Worm (Caenorhabditis elegans): ENCODE measurements around the gene oxi-1.
A peak's percentile ranks its signal among the peaks of the same experiment; 100 is the strongest.

The oxi-1 gene

ce11 chrIII:10816800-10817418 lies 41.2 kb upstream of the oxi-1 start, which contains the start of gene sca-1:
TSS of gene sca-1 (minus strand) at chrIII:10816850.
- 0 out of 2 replicates have a peak, but pooled peaks have one; percentile 37 for TF ChIP-seq unc-98 (GFP tag; IDR thresholded peaks at IDR 0.05)
- TF ChIP-seq nhr-71 (tag; optimal IDR thresholded peaks at IDR 0.05): peak; percentile 81
- TF ChIP-seq nhr-85 (tag): no peak
- peak; percentile 48 for TF ChIP-seq snu-23 (GFP tag; optimal IDR thresholded peaks at IDR 0.05)
- TF ChIP-seq mdl-1 (tag; optimal IDR thresholded peaks at IDR 0.05): peak in 1 of 2 experiments; percentile 21
- TF ChIP-seq alr-1 (tag; optimal IDR thresholded peaks at IDR 0.05; ENCODE audit: borderline replicate concordance): no peak
- TF ChIP-seq nhr-20 (tag; optimal IDR thresholded peaks at IDR 0.05): peak; percentile 52
- no peak for TF ChIP-seq C34B4.2 (tag; optimal IDR thresholded peaks at IDR 0.05)
- TF ChIP-seq rnt-1 (tag; optimal IDR thresholded peaks at IDR 0.05): peak; percentile 63
- TF ChIP-seq lin-14 (GFP tag; optimal IDR thresholded peaks at IDR 0.05): peak; percentile 75
- TF ChIP-seq efl-1 (optimal IDR thresholded peaks at IDR 0.05): no peak
- TF ChIP-seq efl-1 (GFP tag; optimal IDR thresholded peaks at IDR 0.05 in 1 of 2): peak in 1 of 2 experiments; percentile 90
- TF ChIP-seq lin-35 (GFP tag; optimal IDR thresholded peaks at IDR 0.05): peak in 1 of 2 experiments; percentile 7
- peak; percentile 86 for TF ChIP-seq pag-3 (tag; optimal IDR thresholded peaks at IDR 0.05; ENCODE audit: borderline replicate concordance, insufficient read depth)
- TF ChIP-seq dsc-1 (tag; optimal IDR thresholded peaks at IDR 0.05): peak; percentile 70
- TF ChIP-seq sptf-1 (tag; optimal IDR thresholded peaks at IDR 0.05): no peak
- peak; percentile 53 for TF ChIP-seq ztf-4 (tag; optimal IDR thresholded peaks at IDR 0.05)
- TF ChIP-seq lsy-2 (tag; optimal IDR thresholded peaks at IDR 0.05): peak; percentile 17 to 42
- TF ChIP-seq zag-1 (tag; optimal IDR thresholded peaks at IDR 0.05): no peak
- no peak for TF ChIP-seq mab-9 (GFP tag; IDR thresholded peaks at IDR 0.05)
- TF ChIP-seq tbx-2 (tag; optimal IDR thresholded peaks at IDR 0.05): peak; percentile 17
- TF ChIP-seq fos-1 (tag; optimal IDR thresholded peaks at IDR 0.05): no peak
- TF ChIP-seq ztf-11 (tag; optimal IDR thresholded peaks at IDR 0.05): peak in 1 of 2 experiments; percentile 3
- TF ChIP-seq swsn-7 (tag; optimal IDR thresholded peaks at IDR 0.05): peak; percentile 21
- peak; percentile 44 for TF ChIP-seq nhr-19 (GFP tag; conservative IDR thresholded peaks at IDR 0.05)
- TF ChIP-seq fkh-4 (tag; optimal IDR thresholded peaks at IDR 0.05; ENCODE audit: borderline replicate concordance): peak; percentile 21
- TF ChIP-seq zip-4 (GFP tag; optimal IDR thresholded peaks at IDR 0.05): no peak
- no peak for TF ChIP-seq Y116A8C.19 (tag; optimal IDR thresholded peaks at IDR 0.05; ENCODE audit: borderline replicate concordance)
- TF ChIP-seq nhr-47 (tag; optimal IDR thresholded peaks at IDR 0.05): peak; percentile 23
- no peak for TF ChIP-seq unc-62 (GFP tag; optimal IDR thresholded peaks at IDR 0.05)
- peak; percentile 6 for TF ChIP-seq lin-39 (tag; optimal IDR thresholded peaks at IDR 0.05)

- TF ChIP-seq unc-130 (tag; optimal IDR thresholded peaks at IDR 0.05) (peak; percentile 45), mep-1 (tag; optimal IDR thresholded peaks at IDR 0.05) (peak; percentile 72), C16A3.4 (tag; optimal IDR thresholded peaks at IDR 0.05) (peak; percentile 75), sox-4 (tag; optimal IDR thresholded peaks at IDR 0.05) (no peak), ztf-4 (tag; optimal IDR thresholded peaks at IDR 0.05) (no peak), nhr-19 (GFP tag; conservative IDR thresholded peaks at IDR 0.05) (peak; percentile 25; the same call in 1 of the 2 replicates), nhr-90 (tag; optimal IDR thresholded peaks at IDR 0.05; ENCODE audit: poor library complexity) (peak; percentile 8), ceh-82 (tag; optimal IDR thresholded peaks at IDR 0.05) (peak in 1 of 3 experiments; percentile 67), lin-39 (tag; optimal IDR thresholded peaks at IDR 0.05) (no peak), vab-15 (tag; optimal IDR thresholded peaks at IDR 0.05) (no peak), nhr-77 (tag; optimal IDR thresholded peaks at IDR 0.05) (peak; percentile 26), fos-1 (tag; optimal IDR thresholded peaks at IDR 0.05) (peak; percentile 46), alr-1 (tag; optimal IDR thresholded peaks at IDR 0.05; ENCODE audit: borderline replicate concordance) (no peak), fkh-10 (GFP tag; optimal IDR thresholded peaks at IDR 0.05) (no peak), egl-27 (tag; optimal IDR thresholded peaks at IDR 0.05) (no peak), tbx-2 (tag; optimal IDR thresholded peaks at IDR 0.05) (peak; percentile 44), nhr-12 (tag; optimal IDR thresholded peaks at IDR 0.05) (no peak), aha-1 (tag; optimal IDR thresholded peaks at IDR 0.05) (no peak), lsy-2 (tag; optimal IDR thresholded peaks at IDR 0.05) (peak; percentile 39 to 72), fkh-4 (tag; optimal IDR thresholded peaks at IDR 0.05; ENCODE audit: borderline replicate concordance) (no peak), grh-1 (GFP tag; IDR thresholded peaks at IDR 0.05) (no peak), rnt-1 (tag; optimal IDR thresholded peaks at IDR 0.05) (peak; percentile 35), jun-1 (tag; optimal IDR thresholded peaks at IDR 0.05) (peak; percentile 38), lin-15B (tag; optimal IDR thresholded peaks at IDR 0.05) (peak; percentile 44), isw-1 (GFP tag; IDR thresholded peaks at IDR 0.05) (0 out of 2 replicates have a peak, but pooled peaks have one; percentile 2), aly-2 (tag; optimal IDR thresholded peaks at IDR 0.05) (peak; percentile 7), skn-1 (tag; optimal IDR thresholded peaks at IDR 0.05) (peak; percentile 26), ceh-8 (GFP tag; optimal IDR thresholded peaks at IDR 0.05) (peak; percentile 27), unc-62 (GFP tag; optimal IDR thresholded peaks at IDR 0.05) (no peak)
Measured at ce11 chrIII:10818364-10818763, 39.7 kb upstream of the oxi-1 start.

Measured in whole organism, L1 larva.